Fruit fly (Drosophila melanogaster): ENCODE results near the gene CG10949.

DNA sequence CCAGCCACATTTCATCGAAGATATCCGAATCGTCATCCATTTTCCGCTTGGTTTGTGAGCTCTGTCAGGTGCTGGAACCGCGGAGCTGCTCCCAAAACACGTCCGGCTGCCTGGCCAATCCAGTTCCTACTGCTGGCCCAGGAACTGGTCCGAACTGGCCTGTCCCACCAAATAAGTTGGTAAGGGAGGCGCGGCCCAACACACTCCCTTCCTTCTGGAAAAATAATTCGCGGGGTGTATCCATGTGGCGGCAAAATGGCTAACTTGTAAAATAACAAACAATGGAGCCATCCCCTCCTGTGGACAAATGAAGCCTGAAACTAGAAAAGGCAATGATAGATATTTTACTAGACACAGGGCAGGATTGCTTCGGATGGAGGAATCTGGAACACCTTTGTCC is 7.8 kb upstream of the CG10949 start, which contains the start of gene CG15130:
- no peak for TF ChIP-seq Eip78C (GFP tag)
- TF ChIP-seq CG11762 (GFP tag; optimal IDR thresholded peaks at IDR 0.05; ENCODE audit: insufficient read depth): no peak
- no peak for TF ChIP-seq OdsH (GFP tag; optimal IDR thresholded peaks at IDR 0.05)

Measured in whole organism, prepupa.